Worm (Caenorhabditis elegans): Measurements from ENCODE around the gene T21D12.7.

DNA sequence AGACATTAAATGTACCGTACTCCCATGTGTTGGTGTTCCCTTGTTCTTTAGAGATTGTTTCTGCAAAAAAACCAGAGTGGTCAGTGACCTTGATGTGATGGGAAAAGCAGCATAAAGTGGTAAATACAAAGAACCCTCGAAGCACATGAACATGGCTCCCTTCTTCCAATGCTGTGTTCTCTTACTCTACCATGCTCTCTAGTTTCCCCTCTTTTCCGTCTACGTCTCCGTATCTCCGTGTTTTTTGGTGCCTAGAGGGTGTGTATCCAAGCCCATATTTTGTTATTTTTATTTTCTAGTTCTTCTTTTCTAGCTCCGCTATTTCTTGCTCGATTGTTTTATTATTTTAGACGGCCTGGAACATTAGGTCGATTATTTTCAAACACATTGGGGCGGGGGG lies 15.3 kb upstream of the T21D12.7 start:
- no peak for TF ChIP-seq nhr-237 (tag; optimal IDR thresholded peaks at IDR 0.05)
- TF ChIP-seq nhr-76 (tag; optimal IDR thresholded peaks at IDR 0.05), result no peak
- TF ChIP-seq mdl-1 (tag; optimal IDR thresholded peaks at IDR 0.05), result no peak
- TF ChIP-seq ztf-11 (tag; optimal IDR thresholded peaks at IDR 0.05), result no peak
- TF ChIP-seq nhr-77 (tag; optimal IDR thresholded peaks at IDR 0.05), result no peak
- TF ChIP-seq elt-3 (tag; optimal IDR thresholded peaks at IDR 0.05), result no peak
- no peak for TF ChIP-seq ceh-82 (tag; optimal IDR thresholded peaks at IDR 0.05)
- TF ChIP-seq pha-4 (tag; optimal IDR thresholded peaks at IDR 0.05), result no peak
- TF ChIP-seq ZK546.5 (tag; optimal IDR thresholded peaks at IDR 0.05), result no peak
- no peak for TF ChIP-seq zag-1 (tag; optimal IDR thresholded peaks at IDR 0.05)
- no peak for TF ChIP-seq daf-12 (tag; optimal IDR thresholded peaks at IDR 0.05)
